Fruit fly (Drosophila melanogaster): ENCODE data around the gene Jwa.
A peak's percentile ranks its signal among the peaks of the same experiment; 100 is the strongest.

The Jwa gene

dm6 chr2L:18694724-18695105 lies 10.8 kb downstream of the Jwa start (continued):
- TF ChIP-seq Jarid2 (GFP tag; optimal IDR thresholded peaks at IDR 0.05) (no peak), PHDP (tag; optimal IDR thresholded peaks at IDR 0.05) (peak; percentile 51), CG4328 (GFP tag; optimal IDR thresholded peaks at IDR 0.05) (no peak), HmgZ (tag; optimal IDR thresholded peaks at IDR 0.05) (no peak), hkb (optimal IDR thresholded peaks at IDR 0.05) (no peak), hkb (GFP tag; IDR thresholded peaks at IDR 0.05) (peak; percentile 63), Xrp1 (GFP tag; IDR thresholded peaks at IDR 0.05) (peak; percentile 55), pfk (GFP tag; optimal IDR thresholded peaks at IDR 0.05) (no peak), sisA (GFP tag; IDR thresholded peaks at IDR 0.05) (peak; percentile 36; the same call in 1 of the 2 replicates), fru (optimal IDR thresholded peaks at IDR 0.05) (no peak), crp (GFP tag; optimal IDR thresholded peaks at IDR 0.05) (no peak), chif (GFP tag; optimal IDR thresholded peaks at IDR 0.05) (no peak), zen (tag; optimal IDR thresholded peaks at IDR 0.05) (no peak), fd64A (GFP tag; optimal IDR thresholded peaks at IDR 0.05) (no peak), Mes4 (GFP tag; optimal IDR thresholded peaks at IDR 0.05) (no peak), CG32532 (GFP tag; IDR thresholded peaks at IDR 0.05) (no peak), CG14050 (GFP tag; IDR thresholded peaks at IDR 0.05) (no peak), Med (GFP tag) (peak; percentile 88), CG12219 (GFP tag; optimal IDR thresholded peaks at IDR 0.05) (peak; percentile 10), sob (GFP tag; IDR thresholded peaks at IDR 0.05) (peak; percentile 35), slou (GFP tag; optimal IDR thresholded peaks at IDR 0.05) (no peak), Oaz (GFP tag; IDR thresholded peaks at IDR 0.05) (peak; percentile 49; the same call in 1 of the 2 replicates), Aef1 (GFP tag; IDR thresholded peaks at IDR 0.05) (peak; percentile 39; the same call in 2 of the 3 replicates), Optix (GFP tag; IDR thresholded peaks at IDR 0.05) (no peak), CG17912 (GFP tag; optimal IDR thresholded peaks at IDR 0.05) (no peak), CG14710 (tag; optimal IDR thresholded peaks at IDR 0.05) (no peak), sima (GFP tag; optimal IDR thresholded peaks at IDR 0.05) (no peak), gem (tag; optimal IDR thresholded peaks at IDR 0.05) (peak; percentile 76), CG14965 (GFP tag; optimal IDR thresholded peaks at IDR 0.05; ENCODE audit: borderline replicate concordance) (no peak), fu2 (GFP tag; optimal IDR thresholded peaks at IDR 0.05) (no peak), CG7357 (GFP tag; IDR thresholded peaks at IDR 0.05) (no peak), CG7745 (tag; optimal IDR thresholded peaks at IDR 0.05) (no peak), Dp (GFP tag; optimal IDR thresholded peaks at IDR 0.05) (no peak), onecut (GFP tag; IDR thresholded peaks at IDR 0.05) (no peak), CG31441 (GFP tag; IDR thresholded peaks at IDR 0.05) (no peak), salm (tag; optimal IDR thresholded peaks at IDR 0.05) (no peak), CG16813 (GFP tag; IDR thresholded peaks at IDR 0.05; ENCODE audit: partially characterized antibody) (no peak), kni (GFP tag; optimal IDR thresholded peaks at IDR 0.05) (no peak), CG15269 (tag; optimal IDR thresholded peaks at IDR 0.05) (peak; percentile 3), mirr (GFP tag; optimal IDR thresholded peaks at IDR 0.05) (no peak), Atf3 (GFP tag; optimal IDR thresholded peaks at IDR 0.05) (no peak), CG11085 (GFP tag; IDR thresholded peaks at IDR 0.05) (no peak), ATbp (GFP tag; optimal IDR thresholded peaks at IDR 0.05) (peak; percentile 43), Doc2 (GFP tag; IDR thresholded peaks at IDR 0.05) (no peak), C15 (GFP tag; IDR thresholded peaks at IDR 0.05) (no peak), CG15601 (tag; optimal IDR thresholded peaks at IDR 0.05) (no peak), CG9609 (GFP tag; optimal IDR thresholded peaks at IDR 0.05) (peak; percentile 6), CG6654 (GFP tag; optimal IDR thresholded peaks at IDR 0.05) (no peak), phol (tag; optimal IDR thresholded peaks at IDR 0.05) (peak; percentile 19), CG8924 (tag; optimal IDR thresholded peaks at IDR 0.05) (no peak), B-H1 (GFP tag; IDR thresholded peaks at IDR 0.05) (0 out of 3 replicates have a peak, but pooled peaks have one; percentile 22), ci (GFP tag; IDR thresholded peaks at IDR 0.05) (0 out of 3 replicates have a peak, but pooled peaks have one; percentile 39)

Measured in whole organism, embryonic.